Fruit fly (Drosophila melanogaster) whole organism, pupa: ENCODE measurements around the gene CG31493.

Source experiments
- CG10348 ChIP-seq: fragments of 200-800 bp; sonication (Bioruptor generic); IDR thresholded peaks from 2 replicates; pipeline ENCODE4 v1.3.6; 2022; ENCODE audit warnings: missing biosample characterization, missing genetic modification characterization
- CG12605 ChIP-seq: fragments of 200-800 bp; sonication (Bioruptor generic); IDR thresholded peaks from 2 replicates; pipeline ENCODE4 v1.3.6; 2022; ENCODE audit warnings: missing biosample characterization, missing genetic modification characterization
- CG13204 ChIP-seq: fragments of 200-800 bp; sonication (Bioruptor generic); optimal IDR thresholded peaks from 2 replicates; lab custom pipeline; 2018; ENCODE audit warnings: missing biosample characterization, mild to moderate bottlenecking, missing genetic modification characterization, moderate library complexity
- CG14655 ChIP-seq: fragments of 200-800 bp; sonication (Bioruptor generic); optimal IDR thresholded peaks from 3 replicates; lab custom pipeline; 2017; ENCODE audit warnings: mild to moderate bottlenecking, missing biosample characterization, missing genetic modification reagents, missing genetic modification characterization
- CG15710 ChIP-seq: fragments of 200-800 bp; sonication (Bioruptor generic); optimal IDR thresholded peaks from 2 replicates; lab custom pipeline; 2018; ENCODE audit warnings: missing biosample characterization, mild to moderate bottlenecking, missing genetic modification characterization, moderate library complexity
- CG17806 ChIP-seq: fragments of 200-800 bp; sonication (Bioruptor generic); optimal IDR thresholded peaks from 2 replicates; lab custom pipeline; 2018; ENCODE audit warnings: missing biosample characterization, mild to moderate bottlenecking, missing genetic modification characterization, moderate library complexity
- CG32121 ChIP-seq: fragments of 200-800 bp; sonication (Bioruptor generic); IDR thresholded peaks from 2 replicates; pipeline ENCODE4 v1.3.6; 2022; ENCODE audit warnings: missing biosample characterization, missing genetic modification characterization
- CG34367 ChIP-seq: fragments of 200-800 bp; sonication (Bioruptor generic); optimal IDR thresholded peaks from 2 replicates; lab custom pipeline; 2018; ENCODE audit warnings: missing biosample characterization, mild to moderate bottlenecking, missing genetic modification characterization
- CG4496 ChIP-seq: fragments of 200-800 bp; sonication (Bioruptor generic); IDR thresholded peaks from 3 replicates; pipeline ENCODE4 v1.3.6; 2022; ENCODE audit warnings: missing biosample characterization, missing genetic modification characterization
- CG8159 ChIP-seq: fragments of 200-800 bp; sonication (Bioruptor generic); optimal IDR thresholded peaks from 3 replicates; lab custom pipeline; 2018; ENCODE audit warnings: missing biosample characterization, mild to moderate bottlenecking, missing genetic modification characterization, moderate library complexity
- CG8301 ChIP-seq: fragments of 200-800 bp; sonication (Bioruptor generic); optimal IDR thresholded peaks from 2 replicates; lab custom pipeline; 2018; ENCODE audit warnings: missing biosample characterization, mild to moderate bottlenecking, missing genetic modification characterization
- CG9948 ChIP-seq: fragments of 200-800 bp; sonication (Bioruptor generic); optimal IDR thresholded peaks from 2 replicates; lab custom pipeline; 2018; ENCODE audit warnings: missing biosample characterization, mild to moderate bottlenecking, missing genetic modification characterization, moderate library complexity
- D1 ChIP-seq: fragments of 200-800 bp; sonication (Bioruptor generic); optimal IDR thresholded peaks from 2 replicates; lab custom pipeline; 2018; ENCODE audit warnings: missing biosample characterization, mild to moderate bottlenecking, missing genetic modification characterization, moderate library complexity
- EcR ChIP-seq: fragments of 200-800 bp; sonication (Bioruptor generic); optimal IDR thresholded peaks from 3 replicates; lab custom pipeline; 2019; ENCODE audit warnings: missing biosample characterization, missing genetic modification characterization, mild to moderate bottlenecking, moderate library complexity, missing genetic modification reagents
- Ets98B ChIP-seq: fragments of 200-800 bp; sonication (Bioruptor generic); IDR thresholded peaks from 2 replicates; pipeline ENCODE4 v1.3.6; 2022; ENCODE audit warnings: missing biosample characterization, missing genetic modification characterization
- Pif1A ChIP-seq: fragments of 200-800 bp; sonication (Bioruptor generic); optimal IDR thresholded peaks from 3 replicates; lab custom pipeline; 2016; ENCODE audit warnings: missing biosample characterization, missing genetic modification characterization
- Pif1B ChIP-seq: fragments of 200-800 bp; sonication (Bioruptor generic); optimal IDR thresholded peaks from 3 replicates; lab custom pipeline; 2016; ENCODE audit warnings: missing biosample characterization, missing genetic modification characterization
- Snoo ChIP-seq: fragments of 200-800 bp; sonication (Bioruptor generic); optimal IDR thresholded peaks from 3 replicates; lab custom pipeline; 2017; ENCODE audit warnings: missing biosample characterization, mild to moderate bottlenecking, missing genetic modification characterization, inconsistent platforms
- fd96Ca ChIP-seq: fragments of 200-800 bp; sonication (Bioruptor generic); IDR thresholded peaks from 3 replicates; pipeline ENCODE4 v1.3.6; 2022; ENCODE audit warnings: missing biosample characterization, missing genetic modification characterization
- gl ChIP-seq: fragments of 200-800 bp; sonication (Bioruptor generic); optimal IDR thresholded peaks from 2 replicates; lab custom pipeline; 2018; ENCODE audit warnings: missing biosample characterization, mild to moderate bottlenecking, missing genetic modification characterization
- rn ChIP-seq: fragments of 200-800 bp; sonication (Bioruptor generic); IDR thresholded peaks from 2 replicates; pipeline ENCODE4 v1.3.6; 2022; ENCODE audit warnings: missing biosample characterization, missing genetic modification characterization

Gene CG31493

dm6 chr3R:7107713-7108588, 23.4 kb upstream of the CG31493 start:
- TF ChIP-seq CG10348 (GFP tag; lab: Robert Waterston, UW) (no peak), Ets98B (GFP tag; lab: Robert Waterston, UW) (no peak), CG9948 (peak; percentile 38), rn (GFP tag; lab: Robert Waterston, UW) (no peak), D1 (tag; lab: Kevin White, UChicago) (peak; percentile 10), CG17806 (tag; lab: Kevin White, UChicago) (no peak), CG4496 (GFP tag; lab: Robert Waterston, UW) (no peak), CG8301 (tag; lab: Kevin White, UChicago) (no peak), CG12605 (GFP tag; lab: Robert Waterston, UW) (no peak), CG8159 (tag; lab: Kevin White, UChicago) (peak; percentile 4), CG13204 (GFP tag; lab: Kevin White, UChicago) (peak; percentile 34), CG34367 (tag; lab: Kevin White, UChicago) (no peak), Pif1B (no peak), CG14655 (GFP tag; lab: Kevin White, UChicago) (peak; percentile 7), EcR (GFP tag; lab: Kevin White, UChicago) (peak; percentile 99), Pif1A (no peak), Snoo (tag; lab: Kevin White, UChicago) (no peak), gl (no peak)

dm6 chr3R:7108589-7109312, 22.6 kb upstream of the CG31493 start:
- peak; percentile 94 for TF ChIP-seq Pif1A
- TF ChIP-seq CG10348 (GFP tag; lab: Robert Waterston, UW), result no peak
- TF ChIP-seq EcR (GFP tag; lab: Kevin White, UChicago), result no peak
- TF ChIP-seq CG17806 (tag; lab: Kevin White, UChicago), result peak; percentile 96
- no peak for TF ChIP-seq fd96Ca (GFP tag; lab: Robert Waterston, UW)
- TF ChIP-seq rn (GFP tag; lab: Robert Waterston, UW), result no peak
- TF ChIP-seq CG32121 (GFP tag; lab: Robert Waterston, UW), result no peak
- peak; percentile 95 for TF ChIP-seq D1 (tag; lab: Kevin White, UChicago)
- TF ChIP-seq CG8159 (tag; lab: Kevin White, UChicago), result peak; percentile 96
- TF ChIP-seq Snoo (tag; lab: Kevin White, UChicago), result peak; percentile 95
- no peak for TF ChIP-seq CG12605 (GFP tag; lab: Robert Waterston, UW)
- TF ChIP-seq CG15710, result peak; percentile 96
- TF ChIP-seq gl, result peak; percentile 68
- peak; percentile 96 for TF ChIP-seq CG9948
- TF ChIP-seq Ets98B (GFP tag; lab: Robert Waterston, UW), result no peak
- TF ChIP-seq Pif1B, result peak; percentile 90
- TF ChIP-seq CG34367 (tag; lab: Kevin White, UChicago), result peak; percentile 95
- peak; percentile 98 for TF ChIP-seq CG14655 (GFP tag; lab: Kevin White, UChicago)
- TF ChIP-seq CG8301 (tag; lab: Kevin White, UChicago), result peak; percentile 98
- TF ChIP-seq CG13204 (GFP tag; lab: Kevin White, UChicago), result peak; percentile 71
- TF ChIP-seq, all 21 proteins: peak for 13

dm6 chr3R:7109760-7110303, 21.5 kb upstream of the CG31493 start:
- TF ChIP-seq CG15710 (no peak), EcR (GFP tag; lab: Kevin White, UChicago) (peak; percentile 82), CG8159 (tag; lab: Kevin White, UChicago) (no peak), CG8301 (tag; lab: Kevin White, UChicago) (peak; percentile 5), CG32121 (GFP tag; lab: Robert Waterston, UW) (no peak), CG12605 (GFP tag; lab: Robert Waterston, UW) (no peak), Snoo (tag; lab: Kevin White, UChicago) (peak; percentile 41), Pif1A (no peak), CG4496 (GFP tag; lab: Robert Waterston, UW) (0 out of 3 replicates have a peak, but pooled peaks have one; percentile 48), CG13204 (GFP tag; lab: Kevin White, UChicago) (peak; percentile 76), Pif1B (peak; percentile 23)

- TF ChIP-seq D1 (tag; lab: Kevin White, UChicago) (no peak), Pif1B (no peak), CG8159 (tag; lab: Kevin White, UChicago) (no peak), fd96Ca (GFP tag; lab: Robert Waterston, UW) (no peak), CG17806 (tag; lab: Kevin White, UChicago) (no peak), CG12605 (GFP tag; lab: Robert Waterston, UW) (no peak), EcR (GFP tag; lab: Kevin White, UChicago) (no peak), gl (no peak), CG4496 (GFP tag; lab: Robert Waterston, UW) (no peak)
- TF ChIP-seq, all 21 proteins: peak for 0
Measured at dm6 chr3R:7111206-7111858, 20.0 kb upstream of the CG31493 start.
